Fruit fly (Drosophila melanogaster) whole organism, embryonic: Measurements from ENCODE around the gene Pnn.

Experiments used
- ATbp ChIP-seq: fragments of 200-800 bp; sonication (Bioruptor generic); optimal IDR thresholded peaks from 2 replicates; lab custom pipeline; 2017; ENCODE audit warnings: missing biosample characterization, mild to moderate bottlenecking, missing genetic modification characterization, missing genetic modification reagents
- Bteb2 ChIP-seq: fragments of 200-800 bp; sonication (Bioruptor generic); optimal IDR thresholded peaks from 2 replicates; lab custom pipeline; 2016; ENCODE audit warnings: missing biosample characterization, missing genetic modification characterization
- CG10274 ChIP-seq: fragments of 200-800 bp; sonication (Bioruptor generic); optimal IDR thresholded peaks from 3 replicates; lab custom pipeline; 2017; ENCODE audit warnings: missing biosample characterization, mild to moderate bottlenecking, missing genetic modification characterization
- CG12769 ChIP-seq: fragments of 200-800 bp; sonication (Bioruptor generic); optimal IDR thresholded peaks from 2 replicates; lab custom pipeline; 2019; ENCODE audit warnings: missing biosample characterization, mild to moderate bottlenecking, missing genetic modification characterization, moderate library complexity
- CG1647 ChIP-seq: fragments of 200-800 bp; sonication (Bioruptor generic); optimal IDR thresholded peaks from 3 replicates; lab custom pipeline; 2016; ENCODE audit warnings: missing biosample characterization, missing genetic modification characterization
- CG17612 ChIP-seq: fragments of 200-800 bp; sonication (Bioruptor generic); IDR thresholded peaks from 2 replicates; pipeline ENCODE4 v1.3.6; 2022; ENCODE audit warnings: missing biosample characterization, missing genetic modification characterization
- CG17829 ChIP-seq: fragments of 200-800 bp; optimal IDR thresholded peaks from 2 replicates; lab custom pipeline; 2019; ENCODE audit warnings: missing biosample characterization, mild to moderate bottlenecking, missing genetic modification characterization, moderate library complexity
- CG1792 ChIP-seq: fragments of 200-800 bp; sonication (Bioruptor generic); optimal IDR thresholded peaks from 2 replicates; lab custom pipeline; 2016; ENCODE audit warnings: missing biosample characterization, missing genetic modification characterization
- CG18011 ChIP-seq: fragments of 200-800 bp; sonication (Bioruptor generic); optimal IDR thresholded peaks from 2 replicates; lab custom pipeline; 2017; ENCODE audit warnings: missing biosample characterization, missing genetic modification characterization, mild to moderate bottlenecking, moderate library complexity, missing genotype
- CG2120 ChIP-seq: fragments of 200-800 bp; sonication (Bioruptor generic); optimal IDR thresholded peaks from 3 replicates; lab custom pipeline; 2016; ENCODE audit warnings: missing biosample characterization, missing genetic modification characterization
- CG2678 ChIP-seq: fragments of 200-800 bp; sonication (Bioruptor generic); optimal IDR thresholded peaks from 3 replicates; lab custom pipeline; 2019; ENCODE audit warnings: missing biosample characterization, mild to moderate bottlenecking, missing genetic modification characterization, moderate library complexity
- CG31388 ChIP-seq: fragments of 200-800 bp; sonication (Bioruptor generic); optimal IDR thresholded peaks from 2 replicates; lab custom pipeline; 2016; ENCODE audit warnings: missing biosample characterization, missing genetic modification characterization
- CG4854 ChIP-seq: fragments of 200-800 bp; sonication (Bioruptor generic); optimal IDR thresholded peaks from 2 replicates; lab custom pipeline; 2016; ENCODE audit warnings: missing biosample characterization, missing genetic modification characterization, inconsistent platforms
- CG6683 ChIP-seq: fragments of 200-800 bp; sonication (Bioruptor generic); optimal IDR thresholded peaks from 2 replicates; lab custom pipeline; 2017; ENCODE audit warnings: missing biosample characterization, mild to moderate bottlenecking, missing genetic modification characterization, missing genetic modification reagents
- CG6854 ChIP-seq: fragments of 200-800 bp; sonication (Bioruptor generic); optimal IDR thresholded peaks from 3 replicates; lab custom pipeline; 2017; ENCODE audit warnings: missing biosample characterization, mild to moderate bottlenecking, missing genetic modification characterization
- CG7556 ChIP-seq: fragments of 200-800 bp; sonication (Bioruptor generic); optimal IDR thresholded peaks from 2 replicates; lab custom pipeline; 2017; ENCODE audit warnings: missing biosample characterization, mild to moderate bottlenecking, missing genetic modification characterization
- CG8281 ChIP-seq: fragments of 200-800 bp; sonication (Bioruptor generic); optimal IDR thresholded peaks from 2 replicates; lab custom pipeline; 2018; ENCODE audit warnings: missing biosample characterization, mild to moderate bottlenecking, missing genetic modification characterization, moderate library complexity
- CG9727 ChIP-seq: fragments of 200-800 bp; sonication (Bioruptor generic); optimal IDR thresholded peaks from 3 replicates; lab custom pipeline; 2017; ENCODE audit warnings: missing biosample characterization, mild to moderate bottlenecking, missing genetic modification characterization
- E2f2 ChIP-seq: fragments of 200-800 bp; sonication (Bioruptor generic); IDR thresholded peaks from 2 replicates; pipeline ENCODE4 v1.3.6; 2022; ENCODE audit warnings: missing biosample characterization, missing genetic modification characterization
- Ets97D ChIP-seq: fragments of 200-800 bp; sonication (Bioruptor generic); optimal IDR thresholded peaks from 3 replicates; lab custom pipeline; 2016; ENCODE audit warnings: missing biosample characterization, missing genetic modification characterization
- Fer1 ChIP-seq: fragments of 200-800 bp; sonication (Bioruptor generic); optimal IDR thresholded peaks from 2 replicates; lab custom pipeline; 2017; ENCODE audit warnings: missing biosample characterization, mild to moderate bottlenecking, missing genetic modification characterization
- HHEX ChIP-seq: fragments of 200-800 bp; sonication (Bioruptor generic); optimal IDR thresholded peaks from 3 replicates; lab custom pipeline; 2017; ENCODE audit warnings: missing biosample characterization, mild to moderate bottlenecking, missing genetic modification characterization, missing genetic modification reagents
- Hey ChIP-seq: fragments of 200-800 bp; sonication (Bioruptor generic); optimal IDR thresholded peaks from 3 replicates; lab custom pipeline; 2018; ENCODE audit warnings: missing biosample characterization, mild to moderate bottlenecking, missing genetic modification characterization
- Hr51 ChIP-seq, 2 experiments: fragments of 200-800 bp; sonication (Bioruptor generic); optimal IDR thresholded peaks; 2 replicates in 1 of 2; 3 replicates in 1 of 2; lab custom pipeline; 2016 to 2018; ENCODE audit warnings: missing biosample characterization in 2 of 2, missing genetic modification characterization in 2 of 2, mild to moderate bottlenecking in 1 of 2, moderate library complexity in 1 of 2
- Mad ChIP-seq: fragments of 200-800 bp; sonication (Bioruptor generic); optimal IDR thresholded peaks from 2 replicates; lab custom pipeline; 2016; ENCODE audit warnings: missing biosample characterization, missing genetic modification characterization
- Max ChIP-seq: fragments of 200-800 bp; sonication (Bioruptor generic); optimal IDR thresholded peaks from 2 replicates; lab custom pipeline; 2016; ENCODE audit warnings: missing biosample characterization, mild to moderate bottlenecking, missing genetic modification characterization
- Oli ChIP-seq: fragments of 200-800 bp; sonication (Bioruptor generic); optimal IDR thresholded peaks from 2 replicates; lab custom pipeline; 2018; ENCODE audit warnings: missing biosample characterization, mild to moderate bottlenecking, missing genetic modification characterization, moderate library complexity
- Pdp1 ChIP-seq, 2 experiments: fragments of 200-800 bp; sonication (Bioruptor generic); optimal IDR thresholded peaks; 3 replicates each; lab custom pipeline; 2016; ENCODE audit warnings: missing biosample characterization in 2 of 2, missing genetic modification characterization in 2 of 2, mild to moderate bottlenecking in 1 of 2, moderate library complexity in 1 of 2
- aop ChIP-seq: fragments of 200-800 bp; sonication (Bioruptor generic); IDR thresholded peaks from 2 replicates; pipeline ENCODE4 v1.3.6; 2022; ENCODE audit warnings: missing biosample characterization, missing genetic modification characterization
- disco-r ChIP-seq: fragments of 200-800 bp; sonication (Bioruptor generic); optimal IDR thresholded peaks from 2 replicates; lab custom pipeline; 2016; ENCODE audit warnings: missing biosample characterization, missing genetic modification characterization
- eyg ChIP-seq: fragments of 200-800 bp; sonication (Bioruptor generic); optimal IDR thresholded peaks from 3 replicates; lab custom pipeline; 2016; ENCODE audit warnings: missing biosample characterization, missing genetic modification characterization
- gro ChIP-seq: fragments of 200-800 bp; sonication (Bioruptor generic); optimal IDR thresholded peaks from 2 replicates; lab custom pipeline; 2016; ENCODE audit warnings: missing biosample characterization, missing genetic modification characterization
- ken ChIP-seq: fragments of 200-800 bp; sonication (Bioruptor generic); IDR thresholded peaks from 3 replicates; pipeline ENCODE4 v1.3.6; 2022; ENCODE audit warnings: missing biosample characterization, missing genetic modification characterization
- knrl ChIP-seq: fragments of 200-800 bp; sonication (Bioruptor generic); IDR thresholded peaks from 3 replicates; pipeline ENCODE4 v1.3.6; 2022; ENCODE audit warnings: missing biosample characterization, missing genetic modification characterization; ENCODE audit not compliant: partially characterized antibody
- maf-S ChIP-seq: fragments of 200-800 bp; sonication (Bioruptor generic); optimal IDR thresholded peaks from 2 replicates; lab custom pipeline; 2016; ENCODE audit warnings: missing biosample characterization, missing genetic modification characterization
- org-1 ChIP-seq: fragments of 200-800 bp; sonication (Bioruptor generic); optimal IDR thresholded peaks from 2 replicates; lab custom pipeline; 2017; ENCODE audit warnings: missing biosample characterization, missing genetic modification characterization
- peb ChIP-seq: fragments of 200-800 bp; sonication (Bioruptor generic); IDR thresholded peaks from 2 replicates; pipeline ENCODE4 v1.3.6; 2022; ENCODE audit warnings: missing biosample characterization, missing genetic modification characterization
- pho ChIP-seq: fragments of 200-800 bp; sonication (Bioruptor generic); optimal IDR thresholded peaks from 2 replicates; lab custom pipeline; 2016; ENCODE audit warnings: missing biosample characterization, missing genetic modification characterization
- sd ChIP-seq: fragments of 200-800 bp; sonication (Bioruptor generic); optimal IDR thresholded peaks from 3 replicates; lab custom pipeline; 2018; ENCODE audit warnings: missing biosample characterization, mild to moderate bottlenecking, missing genetic modification characterization, moderate library complexity
- shn ChIP-seq: fragments of 200-800 bp; sonication (Bioruptor generic); optimal IDR thresholded peaks from 3 replicates; lab custom pipeline; 2016; ENCODE audit warnings: missing biosample characterization, missing genetic modification characterization
- sqz ChIP-seq: fragments of 200-800 bp; sonication (Bioruptor generic); optimal IDR thresholded peaks from 3 replicates; lab custom pipeline; 2018; ENCODE audit warnings: missing biosample characterization, mild to moderate bottlenecking, missing genetic modification characterization
- tio ChIP-seq: fragments of 200-800 bp; sonication (Bioruptor generic); optimal IDR thresholded peaks from 2 replicates; lab custom pipeline; 2017; ENCODE audit warnings: missing biosample characterization, missing genetic modification characterization, inconsistent platforms

Gene Pnn

dm6 chr3R:9701148-9701703 is 39.5 kb upstream of the Pnn start (continued):
- TF ChIP-seq CG1792, result peak; percentile 27
- TF ChIP-seq CG17829 (tag; lab: Kevin White, UChicago), result no peak
- no peak for TF ChIP-seq Ets97D (GFP tag; lab: Kevin White, UChicago)
- peak; percentile 1 for TF ChIP-seq CG8281
- TF ChIP-seq eyg (GFP tag; lab: Kevin White, UChicago), result peak; percentile 28
- peak; percentile 57 for TF ChIP-seq CG12769 (tag; lab: Kevin White, UChicago)
- peak; percentile 22 for TF ChIP-seq CG6854
- TF ChIP-seq CG2678 (tag; lab: Kevin White, UChicago), result peak; percentile 46
- no peak for TF ChIP-seq Bteb2 (GFP tag; lab: Kevin White, UChicago)
- no peak for TF ChIP-seq knrl (GFP tag; lab: Robert Waterston, UW)
- TF ChIP-seq Fer1 (GFP tag; lab: Kevin White, UChicago), result peak; percentile 40
- no peak for TF ChIP-seq CG9727 (GFP tag; lab: Kevin White, UChicago)
- TF ChIP-seq CG18011, result no peak
- TF ChIP-seq CG10274 (GFP tag; lab: Kevin White, UChicago), result peak; percentile 32
- peak; percentile 67 for TF ChIP-seq HHEX (GFP tag; lab: Kevin White, UChicago)
- peak in 1 of 2 experiments; percentile 23 for TF ChIP-seq Hr51 (GFP tag; optimal IDR thresholded peaks at IDR 0.05; lab: Kevin White, UChicago)
- peak; percentile 44 for TF ChIP-seq pho (GFP tag; lab: Kevin White, UChicago)
- peak; percentile 38 for TF ChIP-seq CG2120 (GFP tag; lab: Kevin White, UChicago)
- no peak for TF ChIP-seq ken
- peak; percentile 31 for TF ChIP-seq gro (GFP tag; lab: Kevin White, UChicago)
- peak; percentile 79 for TF ChIP-seq sd (tag; lab: Kevin White, UChicago)
- no peak for TF ChIP-seq E2f2 (GFP tag; lab: Robert Waterston, UW)
- no peak for TF ChIP-seq CG31388 (GFP tag; lab: Kevin White, UChicago)
- TF ChIP-seq sqz, result peak; percentile 1
- TF ChIP-seq CG4854, result no peak
- TF ChIP-seq CG6683 (GFP tag; lab: Kevin White, UChicago), result peak; percentile 5
- TF ChIP-seq shn (GFP tag; lab: Kevin White, UChicago), result peak; percentile 2
- no peak for TF ChIP-seq Hey (tag; lab: Kevin White, UChicago)
- peak; percentile 8 to 91 for TF ChIP-seq Pdp1 (GFP tag; optimal IDR thresholded peaks at IDR 0.05; lab: Kevin White, UChicago)
- no peak for TF ChIP-seq peb (GFP tag; lab: Robert Waterston, UW)
- TF ChIP-seq maf-S (GFP tag; lab: Kevin White, UChicago), result no peak
- peak; percentile 37 for TF ChIP-seq tio
- TF ChIP-seq aop (GFP tag; lab: Robert Waterston, UW), result no peak
- TF ChIP-seq org-1 (GFP tag; lab: Kevin White, UChicago), result peak; percentile 33
- TF ChIP-seq CG17612 (GFP tag; lab: Robert Waterston, UW), result no peak
- no peak for TF ChIP-seq disco-r (GFP tag; lab: Kevin White, UChicago)
- TF ChIP-seq ATbp (GFP tag; lab: Kevin White, UChicago), result peak; percentile 36
- peak; percentile 33 for TF ChIP-seq CG1647
- peak; percentile 17 for TF ChIP-seq Oli (tag; lab: Kevin White, UChicago)
- no peak for TF ChIP-seq Mad
- TF ChIP-seq Max, result no peak
- TF ChIP-seq CG7556, result no peak
- TF ChIP-seq, all 482 proteins: peak for 101
